Fruit fly (Drosophila melanogaster) whole organism, adult: ENCODE measurements around the gene CG43693.

Experiments used
- CG11617 ChIP-seq: fragments of 200-800 bp; sonication (Bioruptor generic); optimal IDR thresholded peaks from 2 replicates; lab custom pipeline; 2017; ENCODE audit warnings: mild to moderate bottlenecking, missing biosample characterization, missing genetic modification reagents, missing genetic modification characterization
- CG12768 ChIP-seq: fragments of 200-800 bp; sonication (Bioruptor generic); optimal IDR thresholded peaks from 2 replicates; lab custom pipeline; 2017; ENCODE audit warnings: missing biosample characterization, missing genetic modification characterization, mild to moderate bottlenecking, moderate library complexity, missing genetic modification reagents
- CG14711 ChIP-seq: fragments of 200-800 bp; sonication (Bioruptor generic); optimal IDR thresholded peaks from 2 replicates; lab custom pipeline; 2018; ENCODE audit warnings: missing biosample characterization, mild to moderate bottlenecking, missing genetic modification characterization, moderate library complexity
- CG1620 ChIP-seq: fragments of 200-800 bp; sonication (Bioruptor generic); optimal IDR thresholded peaks from 2 replicates; lab custom pipeline; 2016; ENCODE audit warnings: missing biosample characterization, missing genetic modification characterization
- CG33017 ChIP-seq: fragments of 200-800 bp; sonication (Bioruptor generic); optimal IDR thresholded peaks from 2 replicates; lab custom pipeline; 2018; ENCODE audit warnings: missing biosample characterization, mild to moderate bottlenecking, missing genetic modification characterization, moderate library complexity
- CG5204 ChIP-seq: fragments of 200-800 bp; sonication (Bioruptor generic); optimal IDR thresholded peaks from 2 replicates; lab custom pipeline; 2016; ENCODE audit warnings: missing biosample characterization, missing genetic modification characterization
- CG7045 ChIP-seq: fragments of 200-800 bp; sonication (Bioruptor generic); optimal IDR thresholded peaks from 2 replicates; lab custom pipeline; 2017; ENCODE audit warnings: missing biosample characterization, mild to moderate bottlenecking, missing genetic modification characterization
- CG7101 ChIP-seq: fragments of 200-800 bp; sonication (Bioruptor generic); optimal IDR thresholded peaks from 2 replicates; lab custom pipeline; 2018; ENCODE audit warnings: missing biosample characterization, mild to moderate bottlenecking, missing genetic modification characterization, moderate library complexity
- Clk ChIP-seq: fragments of 200-800 bp; sonication (Bioruptor generic); optimal IDR thresholded peaks from 2 replicates; lab custom pipeline; 2017; ENCODE audit warnings: missing biosample characterization, missing genetic modification characterization
- Crg-1 ChIP-seq: fragments of 200-800 bp; sonication (Bioruptor generic); optimal IDR thresholded peaks from 2 replicates; lab custom pipeline; 2016; ENCODE audit warnings: missing biosample characterization, missing genetic modification characterization
- Hr96 ChIP-seq: fragments of 200-800 bp; sonication (Bioruptor generic); optimal IDR thresholded peaks from 2 replicates; lab custom pipeline; 2016; ENCODE audit warnings: missing biosample characterization, missing genetic modification characterization
- Mnt ChIP-seq: fragments of 200-800 bp; sonication (Bioruptor generic); optimal IDR thresholded peaks from 2 replicates; lab custom pipeline; 2016; ENCODE audit warnings: missing biosample characterization, mild to moderate bottlenecking, missing genetic modification characterization
- bab1 ChIP-seq: fragments of 200-800 bp; sonication (Bioruptor generic); optimal IDR thresholded peaks from 3 replicates; lab custom pipeline; 2019; ENCODE audit warnings: missing biosample characterization, mild to moderate bottlenecking, missing genetic modification characterization, moderate library complexity
- cic ChIP-seq: fragments of 200-800 bp; sonication (Bioruptor generic); optimal IDR thresholded peaks from 2 replicates; lab custom pipeline; 2017; ENCODE audit warnings: missing biosample characterization, mild to moderate bottlenecking, missing genetic modification characterization, moderate library complexity
- cnc ChIP-seq, 2 experiments: fragments of >200 bp; optimal IDR thresholded peaks; 2 replicates each; lab custom pipeline; 2017
- kay ChIP-seq: fragments of 200-800 bp; sonication (Bioruptor generic); peaks from one replicate; lab custom pipeline; 2016; ENCODE audit warnings: missing biosample characterization, missing genetic modification characterization, borderline replicate concordance
- ovo ChIP-seq: fragments of 200-800 bp; sonication (Bioruptor generic); optimal IDR thresholded peaks from 2 replicates; lab custom pipeline; 2016; ENCODE audit warnings: missing biosample characterization, missing genetic modification characterization
- pad ChIP-seq: fragments of 200-800 bp; sonication (Bioruptor generic); optimal IDR thresholded peaks from 3 replicates; lab custom pipeline; 2017; ENCODE audit warnings: missing biosample characterization, missing genetic modification characterization, mild to moderate bottlenecking, moderate library complexity, missing genetic modification reagents
- tj ChIP-seq: fragments of 200-800 bp; sonication (Bioruptor generic); optimal IDR thresholded peaks from 3 replicates; lab custom pipeline; 2017; ENCODE audit warnings: missing biosample characterization, mild to moderate bottlenecking, missing genetic modification characterization, moderate library complexity
- toe ChIP-seq: fragments of 200-800 bp; sonication (Bioruptor generic); optimal IDR thresholded peaks from 2 replicates; lab custom pipeline; 2016; ENCODE audit warnings: missing biosample characterization, missing genetic modification characterization

CG43693 gene

dm6 chr3L:11047877-11048276, 3.3 kb downstream of the CG43693 start:
- no peak for TF ChIP-seq kay (GFP tag; lab: Kevin White, UChicago)
- no peak for TF ChIP-seq cic (GFP tag; lab: Kevin White, UChicago)
- peak; percentile 68 for TF ChIP-seq Hr96 (GFP tag; lab: Kevin White, UChicago)
- peak; percentile 49 for TF ChIP-seq CG1620
- TF ChIP-seq CG14711 = no peak
- TF ChIP-seq CG5204 (GFP tag; lab: Kevin White, UChicago) = peak; percentile 18
- peak; percentile 57 for TF ChIP-seq CG7101 (tag; lab: Kevin White, UChicago)
- TF ChIP-seq Mnt (GFP tag; lab: Kevin White, UChicago) = peak; percentile 31
- TF ChIP-seq Clk (GFP tag; lab: Kevin White, UChicago) = no peak
- no peak for TF ChIP-seq cnc (optimal IDR thresholded peaks at IDR 0.05; lab: Kevin White, UChicago)
- TF ChIP-seq toe = peak; percentile 20
- no peak for TF ChIP-seq CG7045 (GFP tag; lab: Kevin White, UChicago)
- TF ChIP-seq Crg-1 (GFP tag; lab: Kevin White, UChicago) = peak; percentile 49
- no peak for TF ChIP-seq tj (GFP tag; lab: Kevin White, UChicago)
- peak; percentile 66 for TF ChIP-seq ovo (GFP tag; lab: Kevin White, UChicago)
- peak; percentile 1 for TF ChIP-seq CG12768
- TF ChIP-seq bab1 = peak; percentile 89
- TF ChIP-seq CG33017 (tag; lab: Kevin White, UChicago) = no peak
- TF ChIP-seq pad (GFP tag; lab: Kevin White, UChicago) = peak; percentile 64

dm6 chr3L:11046559-11046958, 4.6 kb downstream of the CG43693 start:
- no peak for TF ChIP-seq kay (GFP tag; lab: Kevin White, UChicago)
- TF ChIP-seq bab1 = peak; percentile 53
- TF ChIP-seq pad (GFP tag; lab: Kevin White, UChicago) = peak; percentile 7
- TF ChIP-seq Clk (GFP tag; lab: Kevin White, UChicago) = no peak
- no peak for TF ChIP-seq CG5204 (GFP tag; lab: Kevin White, UChicago)
- peak; percentile 2 for TF ChIP-seq CG33017 (tag; lab: Kevin White, UChicago)
- no peak for TF ChIP-seq CG7045 (GFP tag; lab: Kevin White, UChicago)
- peak; percentile 17 for TF ChIP-seq Mnt (GFP tag; lab: Kevin White, UChicago)
- TF ChIP-seq toe = no peak
- peak; percentile 9 for TF ChIP-seq CG12768
- TF ChIP-seq tj (GFP tag; lab: Kevin White, UChicago) = peak; percentile 45
- TF ChIP-seq CG14711 = no peak
- TF ChIP-seq Crg-1 (GFP tag; lab: Kevin White, UChicago) = peak; percentile 35
- TF ChIP-seq ovo (GFP tag; lab: Kevin White, UChicago) = peak; percentile 68
- no peak for TF ChIP-seq cnc (optimal IDR thresholded peaks at IDR 0.05; lab: Kevin White, UChicago)
- no peak for TF ChIP-seq Hr96 (GFP tag; lab: Kevin White, UChicago)
- TF ChIP-seq cic (GFP tag; lab: Kevin White, UChicago) = no peak
- TF ChIP-seq CG11617 (GFP tag; lab: Kevin White, UChicago) = no peak
- TF ChIP-seq CG1620 = no peak
- peak; percentile 27 for TF ChIP-seq CG7101 (tag; lab: Kevin White, UChicago)

dm6 chr3L:11045009-11045408, 6.2 kb downstream of the CG43693 start:
- TF ChIP-seq tj (GFP tag; lab: Kevin White, UChicago) (peak; percentile 99), cnc (optimal IDR thresholded peaks at IDR 0.05; lab: Kevin White, UChicago) (no peak)

dm6 chr3L:11043650-11044049, 7.5 kb downstream of the CG43693 start:
- TF ChIP-seq Hr96 (GFP tag; lab: Kevin White, UChicago) (no peak), tj (GFP tag; lab: Kevin White, UChicago) (peak; percentile 97)

- TF ChIP-seq kay (GFP tag; lab: Kevin White, UChicago) (peak; percentile 47), toe (no peak)
These were observed 10.0 kb downstream of the CG43693 start for dm6 chr3L:11041193-11041592.

dm6 chr3L:11035039-11035438, 16.1 kb downstream of the CG43693 start:
- TF ChIP-seq Crg-1 (GFP tag; lab: Kevin White, UChicago) (no peak), CG14711 (no peak), bab1 (no peak), CG11617 (GFP tag; lab: Kevin White, UChicago) (no peak), ovo (GFP tag; lab: Kevin White, UChicago) (no peak), Hr96 (GFP tag; lab: Kevin White, UChicago) (no peak), toe (no peak), CG7045 (GFP tag; lab: Kevin White, UChicago) (no peak), kay (GFP tag; lab: Kevin White, UChicago) (no peak), cnc (optimal IDR thresholded peaks at IDR 0.05; lab: Kevin White, UChicago) (no peak), CG12768 (no peak), Clk (GFP tag; lab: Kevin White, UChicago) (no peak), tj (GFP tag; lab: Kevin White, UChicago) (no peak), CG1620 (no peak), cic (GFP tag; lab: Kevin White, UChicago) (no peak), CG7101 (tag; lab: Kevin White, UChicago) (no peak)

dm6 chr3L:11033327-11033975, 17.7 kb downstream of the CG43693 start:
- TF ChIP-seq CG14711 (no peak), CG11617 (GFP tag; lab: Kevin White, UChicago) (no peak), Mnt (GFP tag; lab: Kevin White, UChicago) (no peak), Clk (GFP tag; lab: Kevin White, UChicago) (no peak), CG7101 (tag; lab: Kevin White, UChicago) (no peak), cnc (optimal IDR thresholded peaks at IDR 0.05; lab: Kevin White, UChicago) (no peak), ovo (GFP tag; lab: Kevin White, UChicago) (no peak), pad (GFP tag; lab: Kevin White, UChicago) (no peak), CG33017 (tag; lab: Kevin White, UChicago) (no peak), CG12768 (no peak), bab1 (no peak), CG5204 (GFP tag; lab: Kevin White, UChicago) (no peak), Hr96 (GFP tag; lab: Kevin White, UChicago) (no peak), kay (GFP tag; lab: Kevin White, UChicago) (no peak), tj (GFP tag; lab: Kevin White, UChicago) (no peak), CG1620 (no peak), toe (no peak), cic (GFP tag; lab: Kevin White, UChicago) (no peak)
